Fruit fly (Drosophila melanogaster): ENCODE results near the gene CG2186.

Gene CG2186

dm6 chrX:10899665-10900064, 42.2 kb downstream of the CG2186 start, which contains the start of gene CG15208:
TSS of gene CG15208 (plus strand) at chrX:10899965.
- TF ChIP-seq Hr39 (GFP tag; optimal IDR thresholded peaks at IDR 0.05) (no peak), CG9139 (GFP tag; optimal IDR thresholded peaks at IDR 0.05) (no peak), acj6 (GFP tag; optimal IDR thresholded peaks at IDR 0.05) (no peak), Eip75B (GFP tag; optimal IDR thresholded peaks at IDR 0.05) (no peak), CG6276 (GFP tag; optimal IDR thresholded peaks at IDR 0.05) (no peak), topi (GFP tag; optimal IDR thresholded peaks at IDR 0.05) (no peak), CG8632 (GFP tag; optimal IDR thresholded peaks at IDR 0.05) (no peak), CG7368 (GFP tag; optimal IDR thresholded peaks at IDR 0.05) (no peak), Eip93F (GFP tag; optimal IDR thresholded peaks at IDR 0.05) (no peak), fd59A (GFP tag; optimal IDR thresholded peaks at IDR 0.05) (no peak), ss (GFP tag; optimal IDR thresholded peaks at IDR 0.05) (no peak)

DNA sequence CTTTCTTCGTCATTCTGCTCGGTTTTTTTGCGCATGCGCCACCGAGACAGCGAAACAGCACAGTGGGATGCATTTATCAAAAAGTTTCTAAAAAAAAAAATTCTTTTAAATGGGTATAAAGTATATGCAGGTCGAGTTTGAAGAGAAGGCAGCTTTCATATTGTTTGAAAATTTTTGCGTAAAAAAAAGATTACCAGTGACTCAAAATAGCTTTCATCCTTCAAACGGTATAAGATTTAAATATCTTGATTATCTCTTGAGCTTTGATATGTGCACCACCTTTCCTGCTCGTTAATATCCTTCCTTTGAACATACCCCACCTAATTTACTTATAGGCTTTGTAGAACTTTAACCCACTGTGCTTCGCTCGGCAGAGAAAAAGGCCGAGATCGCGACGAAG, 47.6 kb downstream of the CG2186 start:
- no peak for TF ChIP-seq Lpt (GFP tag; optimal IDR thresholded peaks at IDR 0.05)
- TF ChIP-seq CG15336 (GFP tag; IDR thresholded peaks at IDR 0.05): peak; percentile 46
- TF ChIP-seq topi (GFP tag; optimal IDR thresholded peaks at IDR 0.05): peak; percentile 41
- peak; percentile 57 for TF ChIP-seq Eip75B (GFP tag; optimal IDR thresholded peaks at IDR 0.05)
- no peak for TF ChIP-seq CG9139 (GFP tag; optimal IDR thresholded peaks at IDR 0.05)
- peak; percentile 1 for TF ChIP-seq CG8632 (GFP tag; optimal IDR thresholded peaks at IDR 0.05)
- TF ChIP-seq CG10669 (GFP tag; optimal IDR thresholded peaks at IDR 0.05): no peak
- peak; percentile 28; the same call in 1 of the 3 replicates for TF ChIP-seq CG6163 (GFP tag; IDR thresholded peaks at IDR 0.05)
- TF ChIP-seq cyc (GFP tag; optimal IDR thresholded peaks at IDR 0.05): no peak
- TF ChIP-seq CG4318 (GFP tag; optimal IDR thresholded peaks at IDR 0.05): no peak
- no peak for TF ChIP-seq salr (GFP tag; optimal IDR thresholded peaks at IDR 0.05)
- peak; percentile 36 for TF ChIP-seq CG10631 (GFP tag; optimal IDR thresholded peaks at IDR 0.05)
- TF ChIP-seq CG34406 (GFP tag; optimal IDR thresholded peaks at IDR 0.05): peak; percentile 20
- peak; percentile 16 for TF ChIP-seq acj6 (GFP tag; optimal IDR thresholded peaks at IDR 0.05)
- TF ChIP-seq esn (GFP tag; optimal IDR thresholded peaks at IDR 0.05): peak; percentile 51
- TF ChIP-seq CG32006 (GFP tag; optimal IDR thresholded peaks at IDR 0.05): peak; percentile 42
- TF ChIP-seq CG11762 (GFP tag; optimal IDR thresholded peaks at IDR 0.05; ENCODE audit: insufficient read depth): no peak
- TF ChIP-seq Ets96B (tag; optimal IDR thresholded peaks at IDR 0.05): no peak
- no peak for TF ChIP-seq Hr38 (GFP tag; optimal IDR thresholded peaks at IDR 0.05)
- no peak for TF ChIP-seq ss (GFP tag; optimal IDR thresholded peaks at IDR 0.05)
- no peak for TF ChIP-seq CG3919 (GFP tag; optimal IDR thresholded peaks at IDR 0.05)
- TF ChIP-seq Sox102F (GFP tag; optimal IDR thresholded peaks at IDR 0.05): peak; percentile 42
- no peak for TF ChIP-seq CG16779 (tag; optimal IDR thresholded peaks at IDR 0.05)
- TF ChIP-seq Ets21C (GFP tag; optimal IDR thresholded peaks at IDR 0.05): peak; percentile 15
- TF ChIP-seq Gug (GFP tag; IDR thresholded peaks at IDR 0.05): no peak
- TF ChIP-seq pdm3 (GFP tag; optimal IDR thresholded peaks at IDR 0.05): no peak
- no peak for TF ChIP-seq CG8319 (GFP tag; optimal IDR thresholded peaks at IDR 0.05)
- no peak for TF ChIP-seq CG11902 (GFP tag; optimal IDR thresholded peaks at IDR 0.05)
- peak; percentile 13 for TF ChIP-seq spab (GFP tag; optimal IDR thresholded peaks at IDR 0.05)
- no peak for TF ChIP-seq dsx (GFP tag; optimal IDR thresholded peaks at IDR 0.05; ENCODE audit: poor library complexity, severe bottlenecking)
- peak; percentile 5 for TF ChIP-seq Sox14 (GFP tag; optimal IDR thresholded peaks at IDR 0.05)
- no peak for TF ChIP-seq vri (GFP tag; optimal IDR thresholded peaks at IDR 0.05)
- TF ChIP-seq CG6854 (GFP tag; optimal IDR thresholded peaks at IDR 0.05): no peak
- TF ChIP-seq CG8119 (GFP tag; IDR thresholded peaks at IDR 0.05): no peak
- TF ChIP-seq dac (GFP tag; optimal IDR thresholded peaks at IDR 0.05): no peak
- no peak for TF ChIP-seq fkh (GFP tag; optimal IDR thresholded peaks at IDR 0.05)
- TF ChIP-seq svp (GFP tag): peak; percentile 69
- TF ChIP-seq lz (GFP tag; optimal IDR thresholded peaks at IDR 0.05): peak; percentile 40
- TF ChIP-seq Hr4 (GFP tag; optimal IDR thresholded peaks at IDR 0.05): peak; percentile 20
- no peak for TF ChIP-seq CG6808 (GFP tag; optimal IDR thresholded peaks at IDR 0.05)
- no peak for TF ChIP-seq Sox15 (GFP tag; optimal IDR thresholded peaks at IDR 0.05)
- TF ChIP-seq CG7368 (GFP tag; optimal IDR thresholded peaks at IDR 0.05): peak; percentile 11
- peak; percentile 33 for TF ChIP-seq Smox (GFP tag; optimal IDR thresholded peaks at IDR 0.05)
- no peak for TF ChIP-seq CG1621 (tag; optimal IDR thresholded peaks at IDR 0.05)
- TF ChIP-seq fd59A (GFP tag; optimal IDR thresholded peaks at IDR 0.05): no peak
- TF ChIP-seq CG6276 (GFP tag; optimal IDR thresholded peaks at IDR 0.05): no peak
- TF ChIP-seq CG31627 (GFP tag; optimal IDR thresholded peaks at IDR 0.05): peak; percentile 29

Data from whole organism, prepupa.